Worm (Caenorhabditis elegans): ENCODE results near the gene hsp-17.

DNA sequence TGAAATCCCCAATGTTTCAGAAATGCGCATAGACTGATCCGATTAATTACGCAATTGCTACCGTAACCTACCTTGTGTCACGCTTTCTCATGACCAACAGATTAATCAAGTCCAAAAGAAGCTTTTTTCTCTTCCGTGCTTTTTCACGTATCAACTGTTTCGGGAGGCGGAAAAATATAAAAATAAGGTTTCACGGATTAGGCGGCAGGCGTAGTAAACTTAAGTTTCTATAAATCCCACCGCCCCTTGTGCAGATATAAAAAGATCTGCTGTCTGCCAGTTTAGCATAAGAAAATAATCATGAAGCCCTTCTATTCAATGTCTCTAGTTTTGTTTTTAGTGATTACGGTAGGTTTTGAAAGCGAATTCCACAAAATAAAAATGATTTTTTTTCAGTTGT, 1.3 kb upstream of the hsp-17 start, which contains the start of gene gcy-7:
- TF ChIP-seq med-1 (GFP tag; optimal IDR thresholded peaks at IDR 0.05; ENCODE audit: insufficient read depth) (no peak), tab-1 (GFP tag; IDR thresholded peaks at IDR 0.05) (no peak), cog-1 (tag; optimal IDR thresholded peaks at IDR 0.05) (no peak), ztf-29 (GFP tag; IDR thresholded peaks at IDR 0.05) (no peak), flt-1 (GFP tag; IDR thresholded peaks at IDR 0.05) (no peak), T22C8.4 (GFP tag; IDR thresholded peaks at IDR 0.05) (no peak), klf-2 (GFP tag; conservative IDR thresholded peaks at IDR 0.05) (no peak), ref-1 (GFP tag; conservative IDR thresholded peaks at IDR 0.05) (no peak)
